Fruit fly (Drosophila melanogaster) whole organism, embryonic: Measurements from ENCODE around the gene aop.

ENCODE experiments used
- Adf1 ChIP-seq: fragments of 200-800 bp; sonication (Bioruptor generic); IDR thresholded peaks from 2 replicates; pipeline ENCODE4 v1.3.6; 2022; ENCODE audit warnings: missing biosample characterization, missing genetic modification characterization
- Atf6 ChIP-seq: fragments of 200-800 bp; sonication (Bioruptor generic); IDR thresholded peaks from 2 replicates; pipeline ENCODE4 v1.3.6; 2022; ENCODE audit warnings: missing biosample characterization, missing genetic modification characterization
- B-H1 ChIP-seq: fragments of 200-800 bp; sonication (Bioruptor generic); IDR thresholded peaks from 3 replicates; pipeline ENCODE4 v1.3.6; 2022; ENCODE audit warnings: missing biosample characterization, missing genetic modification characterization
- C15 ChIP-seq: fragments of 200-800 bp; sonication (Bioruptor generic); IDR thresholded peaks from 3 replicates; pipeline ENCODE4 v1.3.6; 2022; ENCODE audit warnings: missing biosample characterization, missing genetic modification characterization
- CG11247 ChIP-seq: fragments of 200-800 bp; sonication (Bioruptor generic); IDR thresholded peaks from 2 replicates; pipeline ENCODE4 v1.3.6; 2022; ENCODE audit warnings: missing biosample characterization, missing genetic modification characterization
- CG11560 ChIP-seq: fragments of 200-800 bp; sonication (Bioruptor generic); IDR thresholded peaks from 3 replicates; pipeline ENCODE4 v1.3.6; 2022; ENCODE audit warnings: missing biosample characterization, missing genetic modification characterization
- CG11695 ChIP-seq: fragments of 200-800 bp; sonication (Bioruptor generic); IDR thresholded peaks from 3 replicates; pipeline ENCODE4 v1.3.6; 2022; ENCODE audit warnings: missing biosample characterization, missing genetic modification characterization
- CG12769 ChIP-seq: fragments of 200-800 bp; sonication (Bioruptor generic); optimal IDR thresholded peaks from 2 replicates; lab custom pipeline; 2019; ENCODE audit warnings: missing biosample characterization, mild to moderate bottlenecking, missing genetic modification characterization, moderate library complexity
- CG13894 ChIP-seq: fragments of 200-800 bp; sonication (Bioruptor generic); optimal IDR thresholded peaks from 3 replicates; lab custom pipeline; 2018; ENCODE audit warnings: missing biosample characterization, mild to moderate bottlenecking, missing genetic modification characterization, moderate library complexity
- CG15269 ChIP-seq: fragments of 200-800 bp; sonication (Bioruptor generic); optimal IDR thresholded peaks from 2 replicates; lab custom pipeline; 2018; ENCODE audit warnings: missing biosample characterization, mild to moderate bottlenecking, missing genetic modification characterization, moderate library complexity
- CG15514 ChIP-seq: fragments of 200-800 bp; sonication (Bioruptor generic); optimal IDR thresholded peaks from 3 replicates; lab custom pipeline; 2017; ENCODE audit warnings: missing biosample characterization, missing genetic modification characterization, mild to moderate bottlenecking, moderate library complexity, missing genetic modification reagents
- CG1603 ChIP-seq: fragments of 200-800 bp; sonication (Bioruptor generic); optimal IDR thresholded peaks from 2 replicates; lab custom pipeline; 2019; ENCODE audit warnings: missing biosample characterization, mild to moderate bottlenecking, missing genetic modification characterization, moderate library complexity
- CG2199 ChIP-seq: fragments of 200-800 bp; sonication (Bioruptor generic); IDR thresholded peaks from 3 replicates; pipeline ENCODE4 v1.3.6; 2022; ENCODE audit warnings: missing biosample characterization, missing genetic modification characterization
- CG33557 ChIP-seq: fragments of 200-800 bp; sonication (Bioruptor generic); optimal IDR thresholded peaks from 2 replicates; lab custom pipeline; 2019; ENCODE audit warnings: missing biosample characterization, mild to moderate bottlenecking, missing genetic modification characterization, moderate library complexity
- CG42726 ChIP-seq: fragments of 200-800 bp; sonication (Bioruptor generic); IDR thresholded peaks from 2 replicates; pipeline ENCODE4 v1.3.6; 2022; ENCODE audit warnings: missing biosample characterization, missing genetic modification characterization; ENCODE audit not compliant: partially characterized antibody
- CG6765 ChIP-seq: fragments of 200-800 bp; sonication (Bioruptor generic); optimal IDR thresholded peaks from 3 replicates; lab custom pipeline; 2017; ENCODE audit warnings: missing biosample characterization, mild to moderate bottlenecking, missing genetic modification characterization
- Camta ChIP-seq: fragments of 200-800 bp; sonication (Bioruptor generic); optimal IDR thresholded peaks from 2 replicates; lab custom pipeline; 2016; ENCODE audit warnings: missing biosample characterization, missing genetic modification characterization
- Chrac-16 ChIP-seq: fragments of 200-800 bp; sonication (Bioruptor generic); optimal IDR thresholded peaks from 3 replicates; lab custom pipeline; 2016; ENCODE audit warnings: missing biosample characterization, missing genetic modification characterization
- Dp ChIP-seq: fragments of 200-800 bp; sonication (Bioruptor generic); optimal IDR thresholded peaks from 2 replicates; lab custom pipeline; 2018; ENCODE audit warnings: missing biosample characterization, mild to moderate bottlenecking, missing genetic modification characterization, moderate library complexity
- E2f2 ChIP-seq: fragments of 200-800 bp; sonication (Bioruptor generic); IDR thresholded peaks from 2 replicates; pipeline ENCODE4 v1.3.6; 2022; ENCODE audit warnings: missing biosample characterization, missing genetic modification characterization
- Gsc ChIP-seq: fragments of 200-800 bp; sonication (Bioruptor generic); IDR thresholded peaks from 2 replicates; pipeline ENCODE4 v1.3.6; 2022; ENCODE audit warnings: missing biosample characterization, missing genetic modification characterization
- Hmx ChIP-seq: fragments of 200-800 bp; sonication (Bioruptor generic); optimal IDR thresholded peaks from 2 replicates; lab custom pipeline; 2016; ENCODE audit warnings: missing biosample characterization, missing genetic modification characterization
- Lhr ChIP-seq: fragments of 200-800 bp; sonication (Bioruptor generic); optimal IDR thresholded peaks from 3 replicates; lab custom pipeline; 2017; ENCODE audit warnings: mild to moderate bottlenecking, missing biosample characterization, missing genetic modification reagents, missing genetic modification characterization
- Lim3 ChIP-seq: fragments of 200-800 bp; sonication (Bioruptor generic); IDR thresholded peaks from 2 replicates; pipeline ENCODE4 v1.3.6; 2022; ENCODE audit warnings: missing biosample characterization, missing genetic modification characterization
- MTF-1 ChIP-seq: fragments of 200-800 bp; sonication (Bioruptor generic); optimal IDR thresholded peaks from 2 replicates; lab custom pipeline; 2018; ENCODE audit warnings: missing biosample characterization, mild to moderate bottlenecking, missing genetic modification characterization, borderline replicate concordance
- Side ChIP-seq: fragments of 200-800 bp; sonication (Bioruptor generic); optimal IDR thresholded peaks from 2 replicates; lab custom pipeline; 2016; ENCODE audit warnings: missing biosample characterization, missing genetic modification characterization
- Six4 ChIP-seq: fragments of 200-800 bp; sonication (Bioruptor generic); optimal IDR thresholded peaks from 2 replicates; lab custom pipeline; 2016; ENCODE audit warnings: missing biosample characterization, missing genetic modification characterization
- Sry-δ ChIP-seq: fragments of 200-800 bp; sonication (Bioruptor generic); optimal IDR thresholded peaks from 2 replicates; lab custom pipeline; 2016; ENCODE audit warnings: missing biosample characterization, missing genetic modification characterization
- Taf1 ChIP-seq: fragments of 200-800 bp; sonication (Bioruptor generic); IDR thresholded peaks from 2 replicates; pipeline ENCODE4 v1.3.6; 2022; ENCODE audit warnings: missing biosample characterization, missing genetic modification characterization
- bsh ChIP-seq, 2 experiments: fragments of 200-800 bp; sonication (Bioruptor generic); optimal IDR thresholded peaks; 2 replicates each; lab custom pipeline; 2017 to 2018; ENCODE audit warnings: mild to moderate bottlenecking in 2 of 2, missing biosample characterization in 2 of 2, missing genetic modification characterization in 2 of 2, moderate library complexity in 1 of 2
- btn ChIP-seq: fragments of 200-800 bp; sonication (Bioruptor generic); optimal IDR thresholded peaks from 2 replicates; lab custom pipeline; 2016; ENCODE audit warnings: missing biosample characterization, missing genetic modification characterization
- corto ChIP-seq: fragments of 200-800 bp; sonication (Bioruptor generic); optimal IDR thresholded peaks from 2 replicates; lab custom pipeline; 2016; ENCODE audit warnings: missing biosample characterization, mild to moderate bottlenecking, missing genetic modification characterization, moderate library complexity
- dmrt99B ChIP-seq: fragments of 200-800 bp; sonication (Bioruptor generic); optimal IDR thresholded peaks from 2 replicates; lab custom pipeline; 2018; ENCODE audit warnings: missing biosample characterization, mild to moderate bottlenecking, missing genetic modification characterization, moderate library complexity
- exex ChIP-seq: fragments of 200-800 bp; sonication (Bioruptor generic); optimal IDR thresholded peaks from 4 replicates; lab custom pipeline; 2018; ENCODE audit warnings: missing biosample characterization, mild to moderate bottlenecking, missing genetic modification characterization, moderate library complexity
- fu2 ChIP-seq: fragments of 200-800 bp; sonication (Bioruptor generic); optimal IDR thresholded peaks from 2 replicates; lab custom pipeline; 2016; ENCODE audit warnings: missing biosample characterization, missing genetic modification characterization
- gsb ChIP-seq: fragments of 200-800 bp; sonication (Bioruptor generic); IDR thresholded peaks from 2 replicates; pipeline ENCODE4 v1.3.6; 2022; ENCODE audit warnings: missing biosample characterization, missing genetic modification characterization
- hkb ChIP-seq, 2 experiments: fragments of 200-800 bp in 1 of 2; fragments of >200 bp in 1 of 2; sonication (Bioruptor generic) in 1 of 2; IDR thresholded peaks in 1 of 2; optimal IDR thresholded peaks in 1 of 2; 2 replicates each; pipeline versions ENCODE4 v1.3.6 to Lab custom; 2017 to 2022; ENCODE audit warnings: missing biosample characterization in 1 of 2, missing genetic modification characterization in 1 of 2
- inv ChIP-seq: fragments of 200-800 bp; sonication (Bioruptor generic); IDR thresholded peaks from 2 replicates; pipeline ENCODE4 v1.3.6; 2022; ENCODE audit warnings: missing biosample characterization, missing genetic modification characterization; ENCODE audit not compliant: partially characterized antibody
- ken ChIP-seq: fragments of 200-800 bp; sonication (Bioruptor generic); IDR thresholded peaks from 3 replicates; pipeline ENCODE4 v1.3.6; 2022; ENCODE audit warnings: missing biosample characterization, missing genetic modification characterization
- lola ChIP-seq, 3 experiments: fragments of >200 bp in 2 of 3; fragments of 200-800 bp in 1 of 3; sonication (Bioruptor generic) in 1 of 3; optimal IDR thresholded peaks; 2 replicates each; lab custom pipeline; 2017 to 2019; ENCODE audit warnings: missing biosample characterization in 3 of 3, missing genetic modification characterization in 3 of 3, mild to moderate bottlenecking in 1 of 3, moderate library complexity in 1 of 3
- luna ChIP-seq: fragments of 200-800 bp; sonication (Bioruptor generic); optimal IDR thresholded peaks from 2 replicates; lab custom pipeline; 2016; ENCODE audit warnings: missing biosample characterization, missing genetic modification characterization
- oc ChIP-seq: fragments of 200-800 bp; sonication (Bioruptor generic); optimal IDR thresholded peaks from 2 replicates; lab custom pipeline; 2018; ENCODE audit warnings: missing biosample characterization, mild to moderate bottlenecking, missing genetic modification characterization, moderate library complexity
- psq ChIP-seq: fragments of 200-800 bp; sonication (Bioruptor generic); optimal IDR thresholded peaks from 2 replicates; lab custom pipeline; 2017; ENCODE audit warnings: missing biosample characterization, missing genetic modification characterization
- sens ChIP-seq: fragments of 200-800 bp; sonication (Bioruptor generic); peaks from one replicate; lab custom pipeline; 2016; ENCODE audit warnings: missing biosample characterization, missing genetic modification characterization
- sima ChIP-seq: fragments of 200-800 bp; sonication (Bioruptor generic); optimal IDR thresholded peaks from 2 replicates; lab custom pipeline; 2016; ENCODE audit warnings: missing biosample characterization, missing genetic modification characterization
- slou ChIP-seq: fragments of 200-800 bp; sonication (Bioruptor generic); optimal IDR thresholded peaks from 3 replicates; lab custom pipeline; 2016; ENCODE audit warnings: missing biosample characterization, missing genetic modification characterization
- stwl ChIP-seq: fragments of 200-800 bp; sonication (Bioruptor generic); optimal IDR thresholded peaks from 3 replicates; lab custom pipeline; 2018; ENCODE audit warnings: missing biosample characterization, mild to moderate bottlenecking, missing genetic modification characterization, moderate library complexity
- usp ChIP-seq: fragments of >200 bp; optimal IDR thresholded peaks from 2 replicates; lab custom pipeline; 2017; ENCODE audit warnings: missing biosample characterization, missing genetic modification characterization
- wdn ChIP-seq: fragments of 200-800 bp; sonication (Bioruptor generic); IDR thresholded peaks from 2 replicates; pipeline ENCODE4 v1.3.6; 2022; ENCODE audit warnings: missing biosample characterization, missing genetic modification characterization
- zf30C ChIP-seq: fragments of 200-800 bp; sonication (Bioruptor generic); optimal IDR thresholded peaks from 3 replicates; lab custom pipeline; 2018; ENCODE audit warnings: missing biosample characterization, mild to moderate bottlenecking, missing genetic modification characterization

Gene aop

dm6 chr2L:2163568-2163953, 15.0 kb downstream of the aop start (continued):
- TF ChIP-seq B-H1 (peak; percentile 69), Gsc (GFP tag; lab: Robert Waterston, UW) (peak; percentile 93), dmrt99B (peak; percentile 85), CG1603 (tag; lab: Kevin White, UChicago) (peak; percentile 94), CG15514 (GFP tag; lab: Kevin White, UChicago) (peak; percentile 52), inv (no peak), Adf1 (peak; percentile 10; the same call in 1 of the 2 replicates), CG2199 (GFP tag; lab: Robert Waterston, UW) (peak; percentile 95), Atf6 (peak; percentile 84), gsb (peak; percentile 75), stwl (tag; lab: Kevin White, UChicago) (no peak), Chrac-16 (GFP tag; lab: Kevin White, UChicago) (peak; percentile 83), wdn (GFP tag; lab: Robert Waterston, UW) (peak; percentile 78), Lhr (GFP tag; lab: Kevin White, UChicago) (peak; percentile 83), bsh (GFP tag; optimal IDR thresholded peaks at IDR 0.05; lab: Kevin White, UChicago) (peak; percentile 94 to 96), Side (peak; percentile 88), fu2 (GFP tag; lab: Kevin White, UChicago) (peak; percentile 84), CG6765 (no peak), zf30C (GFP tag; lab: Kevin White, UChicago) (peak; percentile 98), E2f2 (peak; percentile 67), MTF-1 (peak; percentile 77), Dp (GFP tag; lab: Kevin White, UChicago) (no peak), CG11560 (tag; lab: Robert Waterston, UW) (peak; percentile 70; the same call in 2 of the 3 replicates), btn (peak; percentile 91), CG13894 (no peak), slou (GFP tag; lab: Kevin White, UChicago) (peak; percentile 48), Taf1 (GFP tag; lab: Robert Waterston, UW) (peak; percentile 82), exex (no peak), luna (peak; percentile 39), Camta (GFP tag; lab: Kevin White, UChicago) (peak; percentile 77), CG15269 (tag; lab: Kevin White, UChicago) (peak; percentile 79), Six4 (GFP tag; lab: Kevin White, UChicago) (peak; percentile 83), usp (GFP tag; lab: Kevin White, UChicago) (no peak), psq (GFP tag; lab: Kevin White, UChicago) (peak; percentile 68), CG11695 (peak; percentile 85), hkb (optimal IDR thresholded peaks at IDR 0.05; lab: Kevin White, UChicago) (no peak), hkb (GFP tag; IDR thresholded peaks at IDR 0.05; lab: Robert Waterston, UW) (peak; percentile 91), CG11247 (GFP tag; lab: Robert Waterston, UW) (peak; percentile 83), lola (GFP tag; optimal IDR thresholded peaks at IDR 0.05; lab: Kevin White, UChicago) (peak in 1 of 3 experiments; percentile 93), corto (GFP tag; lab: Kevin White, UChicago) (peak; percentile 72), C15 (GFP tag; lab: Robert Waterston, UW) (peak; percentile 85), sima (GFP tag; lab: Kevin White, UChicago) (peak; percentile 68), sens (GFP tag; lab: Kevin White, UChicago) (peak; percentile 100), Sry-δ (GFP tag; lab: Kevin White, UChicago) (peak; percentile 39), CG33557 (peak; percentile 87), oc (tag; lab: Kevin White, UChicago) (peak; percentile 85), Lim3 (peak; percentile 65; the same call in 1 of the 2 replicates), ken (GFP tag; lab: Robert Waterston, UW) (peak; percentile 95), CG42726 (GFP tag; lab: Robert Waterston, UW) (peak; percentile 6; the same call in 1 of the 2 replicates), Hmx (GFP tag; lab: Kevin White, UChicago) (peak; percentile 48), CG12769 (peak; percentile 74)
